Worm (Caenorhabditis elegans) whole organism, young adult: ENCODE measurements around the gene srt-45.

ENCODE experiments used
- gei-17 ChIP-seq: fragments of 200-800 bp; sonication (Bioruptor generic); optimal IDR thresholded peaks from 2 replicates; lab custom pipeline; 2018; ENCODE audit warnings: mild to moderate bottlenecking, missing genetic modification characterization, missing compliant biosample characterization
- let-526 ChIP-seq: fragments of 200-800 bp; sonication (Bioruptor generic); IDR thresholded peaks from 2 replicates; pipeline ENCODE4 v1.3.6; 2022; ENCODE audit warnings: missing genetic modification reagents, missing genetic modification characterization, missing compliant biosample characterization
- unc-62 ChIP-seq: fragments of 150-350 bp; optimal IDR thresholded peaks from 2 replicates; lab custom pipeline; 2014; ENCODE audit warnings: missing biosample characterization, missing genetic modification reagents, missing genetic modification characterization

- TF ChIP-seq unc-62 (GFP tag; lab: Kevin White, UChicago), result no peak
- no peak for TF ChIP-seq gei-17 (GFP tag; lab: Kevin White, UChicago)
- TF ChIP-seq let-526 (GFP tag; lab: Robert Waterston, UW), result no peak
Observed at ce11 chrV:19755260-19755659, 28.7 kb upstream of the srt-45 start, which contains the start of gene clec-50.
